Worm (Caenorhabditis elegans) whole organism, L3 larva: ENCODE measurements around the gene F01E11.20.
A peak's percentile ranks its signal among the peaks of the same experiment; 100 is the strongest.

Source experiments
- aly-2 ChIP-seq: fragments of 150-350 bp; optimal IDR thresholded peaks from 2 replicates; lab custom pipeline; 2014; ENCODE audit warnings: missing biosample characterization, missing genetic modification characterization
- ama-1 ChIP-seq: fragments of 150-350 bp; optimal IDR thresholded peaks from 2 replicates; lab custom pipeline; 2018
- ceh-16 ChIP-seq: sonication (generic microtip); optimal IDR thresholded peaks from 2 replicates; lab custom pipeline; 2017; ENCODE audit warnings: missing biosample characterization, missing genetic modification characterization
- ceh-82 ChIP-seq: fragments of 150-350 bp; optimal IDR thresholded peaks from 2 replicates; lab custom pipeline; 2014; ENCODE audit warnings: missing biosample characterization, missing genetic modification characterization
- ceh-9 ChIP-seq: sonication (generic microtip); optimal IDR thresholded peaks from 2 replicates; lab custom pipeline; 2018; ENCODE audit warnings: missing biosample characterization, missing genetic modification characterization
- daf-12 ChIP-seq: fragments of 150-350 bp; optimal IDR thresholded peaks from 2 replicates; lab custom pipeline; 2014; ENCODE audit warnings: missing biosample characterization, missing genetic modification reagents, missing genetic modification characterization
- egl-27 ChIP-seq: sonication (generic microtip); optimal IDR thresholded peaks from 4 replicates; lab custom pipeline; 2017; ENCODE audit warnings: missing biosample characterization, missing genetic modification reagents, missing genetic modification characterization
- egl-5 ChIP-seq: fragments of 150-350 bp; optimal IDR thresholded peaks from 2 replicates; lab custom pipeline; 2017; ENCODE audit warnings: missing biosample characterization, missing genetic modification reagents, missing genetic modification characterization, inconsistent platforms
- elt-1 ChIP-seq: fragments of 150-350 bp; optimal IDR thresholded peaks from 2 replicates; lab custom pipeline; 2014; ENCODE audit warnings: missing biosample characterization, missing genetic modification characterization
- elt-3 ChIP-seq, 3 experiments: fragments of 150-350 bp in 1 of 3; sonication (generic microtip) in 2 of 3; optimal IDR thresholded peaks; 2 replicates in 2 of 3; 4 replicates in 1 of 3; lab custom pipeline; 2014 to 2017; ENCODE audit warnings: missing biosample characterization in 3 of 3, missing genetic modification characterization in 3 of 3
- eor-1 ChIP-seq, 2 experiments: fragments of 150-350 bp; optimal IDR thresholded peaks; 2 replicates each; lab custom pipeline; 2014 to 2018; ENCODE audit warnings: missing biosample characterization in 2 of 2, missing genetic modification characterization in 2 of 2
- fkh-10 ChIP-seq: sonication (generic microtip); optimal IDR thresholded peaks from 2 replicates; lab custom pipeline; 2017; ENCODE audit warnings: missing biosample characterization, missing genetic modification reagents, missing genetic modification characterization
- fkh-2 ChIP-seq: fragments of 150-350 bp; optimal IDR thresholded peaks from 2 replicates; lab custom pipeline; 2014; ENCODE audit warnings: missing biosample characterization, missing genetic modification reagents, missing genetic modification characterization
- fos-1 ChIP-seq: fragments of 150-350 bp; optimal IDR thresholded peaks from 2 replicates; lab custom pipeline; 2014; ENCODE audit warnings: missing biosample characterization, missing genetic modification characterization
- hmg-11 ChIP-seq: sonication (generic microtip); optimal IDR thresholded peaks from 2 replicates; lab custom pipeline; 2016; ENCODE audit warnings: missing genetic modification characterization, missing compliant biosample characterization
- jun-1 ChIP-seq: fragments of 150-350 bp; optimal IDR thresholded peaks from 2 replicates; lab custom pipeline; 2014; ENCODE audit warnings: missing biosample characterization, missing genetic modification reagents, missing genetic modification characterization
- lin-15B ChIP-seq: fragments of 150-350 bp; optimal IDR thresholded peaks from 2 replicates; lab custom pipeline; 2014; ENCODE audit warnings: missing biosample characterization, missing genetic modification characterization
- lin-39 ChIP-seq: fragments of 150-350 bp; optimal IDR thresholded peaks from 2 replicates; lab custom pipeline; 2018; ENCODE audit warnings: missing biosample characterization, missing genetic modification reagents, missing genetic modification characterization
- lsy-12 ChIP-seq: sonication (generic microtip); optimal IDR thresholded peaks from 2 replicates; lab custom pipeline; 2016; ENCODE audit warnings: mild to moderate bottlenecking, missing genetic modification characterization, missing compliant biosample characterization
- mdl-1 ChIP-seq: fragments of 150-350 bp; optimal IDR thresholded peaks from 2 replicates; lab custom pipeline; 2014; ENCODE audit warnings: missing biosample characterization, missing genetic modification characterization
- mml-1 ChIP-seq: fragments of 150-350 bp; sonication (generic microtip); optimal IDR thresholded peaks from 3 replicates; lab custom pipeline; 2014; ENCODE audit warnings: missing biosample characterization, missing genetic modification characterization
- nfya-1 ChIP-seq: sonication (generic microtip); optimal IDR thresholded peaks from 2 replicates; lab custom pipeline; 2017; ENCODE audit warnings: missing genetic modification characterization, mild to moderate bottlenecking, missing compliant biosample characterization, antibody characterized with exemption, moderate library complexity; ENCODE audit not compliant: insufficient read depth
- nhr-12 ChIP-seq: fragments of 150-350 bp; optimal IDR thresholded peaks from 2 replicates; lab custom pipeline; 2014; ENCODE audit warnings: missing biosample characterization, missing genetic modification characterization
- nhr-43 ChIP-seq: sonication (generic microtip); optimal IDR thresholded peaks from 2 replicates; lab custom pipeline; 2016; ENCODE audit warnings: mild to moderate bottlenecking, missing genetic modification characterization, missing compliant biosample characterization; ENCODE audit not compliant: poor library complexity, severe bottlenecking
- nhr-67 ChIP-seq: fragments of 150-350 bp; optimal IDR thresholded peaks from 2 replicates; lab custom pipeline; 2014; ENCODE audit warnings: missing biosample characterization, missing genetic modification characterization
- nhr-76 ChIP-seq: fragments of 150-350 bp; sonication (generic microtip); optimal IDR thresholded peaks from 5 replicates; lab custom pipeline; 2014; ENCODE audit warnings: missing biosample characterization, missing genetic modification characterization
- nhr-77 ChIP-seq: fragments of 150-350 bp; optimal IDR thresholded peaks from 2 replicates; lab custom pipeline; 2014; ENCODE audit warnings: missing biosample characterization, missing genetic modification characterization
- pha-4 ChIP-seq: fragments of 150-350 bp; optimal IDR thresholded peaks from 2 replicates; lab custom pipeline; 2014; ENCODE audit warnings: missing biosample characterization, missing genetic modification reagents, missing genetic modification characterization
- pqm-1 ChIP-seq: fragments of 150-350 bp; optimal IDR thresholded peaks from 2 replicates; lab custom pipeline; 2017; ENCODE audit warnings: missing biosample characterization, missing genetic modification characterization, inconsistent platforms
- skn-1 ChIP-seq: fragments of 150-350 bp; optimal IDR thresholded peaks from 2 replicates; lab custom pipeline; 2014; ENCODE audit warnings: missing biosample characterization, missing genetic modification characterization
- snpc-4 ChIP-seq: fragments of 150-350 bp; optimal IDR thresholded peaks from 2 replicates; lab custom pipeline; 2014; ENCODE audit warnings: missing biosample characterization, missing genetic modification characterization
- unc-62 ChIP-seq: fragments of 150-350 bp; sonication (generic microtip); optimal IDR thresholded peaks from 4 replicates; lab custom pipeline; 2014; ENCODE audit warnings: missing biosample characterization, missing genetic modification reagents, missing genetic modification characterization
- zag-1 ChIP-seq: fragments of 150-350 bp; optimal IDR thresholded peaks from 2 replicates; lab custom pipeline; 2014; ENCODE audit warnings: missing biosample characterization, missing genetic modification characterization
- ztf-11 ChIP-seq: fragments of 150-350 bp; optimal IDR thresholded peaks from 2 replicates; lab custom pipeline; 2014; ENCODE audit warnings: missing biosample characterization, missing genetic modification characterization
- ztf-4 ChIP-seq: fragments of 150-350 bp; optimal IDR thresholded peaks from 2 replicates; lab custom pipeline; 2014; ENCODE audit warnings: missing biosample characterization, missing genetic modification characterization

F01E11.20 gene

DNA sequence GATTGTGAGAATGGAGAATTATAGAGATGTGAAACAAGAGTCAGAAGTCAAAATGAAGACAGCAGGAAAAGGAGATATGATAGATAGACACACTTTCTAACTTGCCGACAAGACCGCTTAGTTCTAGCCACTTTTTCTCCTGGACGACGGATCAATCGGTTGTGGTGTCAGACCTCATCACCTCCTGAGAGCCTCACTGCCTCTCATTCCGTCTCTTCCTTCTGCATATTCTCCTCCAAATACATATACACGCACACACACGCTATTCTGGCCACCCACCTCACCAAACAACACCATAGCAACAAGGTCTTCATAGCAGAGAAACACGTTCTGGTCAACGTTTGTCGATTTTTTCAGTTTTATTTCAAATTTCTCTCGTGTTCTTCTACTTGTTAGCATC, 29.3 kb downstream of the F01E11.20 start, which contains the start of gene F01E11.3:
Gene F01E11.3 (plus strand): TSS at position 301 of the 400 bp plus-strand sequence.
- no peak for TF ChIP-seq ztf-4 (tag; lab: Kevin White, UChicago)
- no peak for TF ChIP-seq elt-1 (tag; lab: Kevin White, UChicago)
- no peak for TF ChIP-seq jun-1 (tag; lab: Kevin White, UChicago)
- TF ChIP-seq nhr-43 (tag; lab: Kevin White, UChicago): no peak

DNA sequence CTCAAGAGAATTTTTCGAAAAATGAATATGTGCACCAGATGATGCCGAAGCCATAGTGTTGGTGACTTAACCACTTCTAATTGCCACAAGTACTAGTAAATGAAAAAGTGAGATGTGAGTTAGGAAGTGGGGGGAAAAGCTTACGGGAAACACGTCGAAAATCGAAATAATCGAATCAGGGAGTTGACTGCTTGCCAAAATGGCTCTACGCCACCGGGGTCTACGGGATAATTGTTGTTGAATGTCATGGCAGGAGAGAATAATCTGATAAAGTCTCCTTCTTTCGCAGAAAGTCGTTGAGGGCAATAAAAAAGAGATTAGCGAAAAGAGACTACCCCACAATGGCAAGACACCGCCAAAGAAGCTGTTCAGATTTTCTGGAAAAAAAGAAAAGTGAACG, 32.5 kb downstream of the F01E11.20 start:
- TF ChIP-seq lin-15B (no peak), ztf-11 (no peak), fkh-10 (GFP tag; lab: Kevin White, UChicago) (no peak), mdl-1 (tag; lab: Kevin White, UChicago) (no peak), unc-62 (no peak), zag-1 (no peak), nhr-76 (tag; lab: Kevin White, UChicago) (no peak), egl-5 (tag; lab: Kevin White, UChicago) (no peak), hmg-11 (tag; lab: Kevin White, UChicago) (no peak), elt-3 (tag; optimal IDR thresholded peaks at IDR 0.05; lab: Kevin White, UChicago) (no peak)

DNA sequence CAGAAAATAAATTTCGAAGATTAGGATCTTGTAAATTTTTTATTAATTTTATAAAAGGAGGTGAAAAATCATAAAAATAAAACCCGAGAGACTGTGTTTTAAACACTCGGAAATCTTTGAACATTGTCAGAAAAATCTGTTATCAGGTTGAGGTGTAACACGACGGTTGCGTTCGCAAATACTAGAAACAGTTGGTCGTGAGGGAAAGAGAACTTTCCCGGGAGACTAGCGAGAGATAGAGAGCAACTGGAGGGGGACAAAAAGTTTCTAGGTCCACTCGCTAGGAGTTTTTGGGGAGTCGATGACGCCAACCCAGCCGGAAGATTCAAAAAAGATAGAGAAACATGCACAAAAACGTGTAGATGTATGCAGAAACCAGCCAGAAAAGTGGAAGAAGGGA, 34.0 kb downstream of the F01E11.20 start:
- TF ChIP-seq nhr-12 (tag; lab: Kevin White, UChicago) (no peak), nfya-1 (tag; lab: Kevin White, UChicago) (peak; percentile 5)

DNA sequence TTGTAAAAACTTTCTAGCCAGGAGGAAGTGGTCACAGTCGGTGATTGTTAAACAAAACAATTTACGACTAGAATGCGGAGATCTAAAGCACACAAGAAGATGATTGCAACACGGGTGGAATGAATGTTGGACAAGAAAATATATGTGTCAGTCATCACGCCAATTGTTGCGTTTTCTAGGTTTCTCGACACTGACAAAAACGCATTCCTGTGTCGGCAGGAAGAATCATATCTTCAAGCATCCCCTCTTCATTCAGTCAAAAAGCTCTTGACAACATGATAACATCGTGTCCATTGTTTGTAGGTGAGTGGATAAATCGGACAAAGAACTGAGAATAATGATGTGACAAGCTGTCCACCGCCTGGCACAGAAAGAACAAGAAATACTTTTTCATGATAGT, 36.8 kb downstream of the F01E11.20 start:
- TF ChIP-seq lsy-12: no peak
- TF ChIP-seq egl-5 (tag; lab: Kevin White, UChicago): peak; percentile 49

DNA sequence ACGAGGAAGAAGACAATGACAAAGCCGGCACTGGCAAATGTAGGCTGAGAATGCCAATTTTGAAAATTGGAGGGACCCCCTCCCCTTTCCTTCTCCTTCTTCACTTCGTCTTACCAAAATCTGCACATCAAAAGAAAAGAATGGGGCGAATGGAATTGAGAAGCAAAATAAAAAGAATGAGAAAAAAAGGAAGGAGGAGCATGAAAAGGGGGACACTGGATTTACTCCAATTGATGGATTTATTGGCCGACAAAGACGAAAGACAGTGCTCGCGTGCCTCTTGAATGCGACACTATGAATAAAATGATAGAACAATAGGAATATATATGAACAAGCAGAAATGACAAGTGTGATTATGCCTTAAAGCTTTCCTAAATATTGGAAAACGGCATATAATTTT, 37.4 kb downstream of the F01E11.20 start:
- TF ChIP-seq egl-27: no peak
- TF ChIP-seq lin-39 (tag; lab: Kevin White, UChicago): peak; percentile 5
- TF ChIP-seq aly-2 (tag; lab: Kevin White, UChicago): no peak
- TF ChIP-seq pha-4 (tag; lab: Kevin White, UChicago): no peak
- no peak for TF ChIP-seq ztf-11
- TF ChIP-seq zag-1: no peak

DNA sequence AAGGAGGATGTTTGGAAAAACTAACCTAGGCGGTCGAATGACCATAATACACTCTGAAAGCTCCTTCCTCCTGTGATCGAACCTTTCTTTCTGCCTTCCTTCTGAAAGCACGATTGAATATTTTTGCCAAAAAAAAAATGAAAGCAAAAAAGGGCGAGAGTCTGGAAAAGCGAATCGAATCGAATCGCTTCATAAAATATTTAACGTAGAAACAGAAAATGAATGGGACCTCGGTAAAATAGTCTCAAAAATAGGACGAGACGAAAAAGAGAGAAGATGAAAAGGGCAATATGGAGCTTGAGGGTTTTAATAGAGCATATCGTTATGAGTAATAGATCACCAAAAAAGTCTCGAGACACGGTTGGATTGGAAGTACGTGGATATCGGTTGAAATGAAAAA, 40.0 kb downstream of the F01E11.20 start, which contains the start of gene inx-1:
Gene inx-1 (minus strand): TSS at position 101 of the 400 bp plus-strand sequence.
- TF ChIP-seq fos-1 (tag; lab: Kevin White, UChicago) (no peak), nhr-67 (tag; lab: Kevin White, UChicago) (no peak), nhr-43 (tag; lab: Kevin White, UChicago) (no peak), mml-1 (no peak), snpc-4 (no peak), jun-1 (tag; lab: Kevin White, UChicago) (no peak), ztf-4 (tag; lab: Kevin White, UChicago) (no peak), eor-1 (tag; optimal IDR thresholded peaks at IDR 0.05; lab: Kevin White, UChicago) (no peak), fkh-2 (no peak), hmg-11 (tag; lab: Kevin White, UChicago) (no peak), nfya-1 (tag; lab: Kevin White, UChicago) (no peak)

DNA sequence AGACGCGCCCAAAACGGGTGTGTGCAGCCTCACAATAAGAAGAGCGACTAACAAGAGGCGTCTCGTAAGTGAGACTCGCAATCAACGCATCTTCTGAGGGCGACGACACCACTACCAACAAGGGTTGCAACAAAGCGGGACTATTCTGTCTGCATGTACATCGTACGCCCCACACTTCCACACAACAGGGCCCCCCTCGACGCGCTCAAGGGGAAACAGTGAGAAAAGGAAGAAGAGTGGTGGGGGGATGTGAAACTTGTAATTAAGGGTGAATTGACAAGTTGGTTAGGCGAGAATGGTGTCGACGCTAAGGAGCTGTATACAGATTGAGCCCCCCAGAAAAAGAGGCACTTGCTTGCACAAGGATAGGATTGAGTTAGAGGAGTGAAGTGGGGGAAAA, 43.0 kb downstream of the F01E11.20 start:
- TF ChIP-seq mml-1 (no peak), zag-1 (no peak), nhr-77 (tag; lab: Kevin White, UChicago) (no peak), ceh-9 (no peak), daf-12 (tag; lab: Kevin White, UChicago) (no peak), ama-1 (no peak), elt-3 (tag; optimal IDR thresholded peaks at IDR 0.05; lab: Kevin White, UChicago) (no peak), ceh-82 (tag; lab: Kevin White, UChicago) (no peak), pqm-1 (no peak), hmg-11 (tag; lab: Kevin White, UChicago) (no peak), fkh-10 (GFP tag; lab: Kevin White, UChicago) (no peak), jun-1 (tag; lab: Kevin White, UChicago) (no peak), aly-2 (tag; lab: Kevin White, UChicago) (no peak), lin-15B (no peak), ceh-16 (no peak), nhr-43 (tag; lab: Kevin White, UChicago) (no peak), skn-1 (tag; lab: Kevin White, UChicago) (no peak), mdl-1 (tag; lab: Kevin White, UChicago) (no peak), egl-27 (no peak)
- TF ChIP-seq, all 47 proteins: peak for 0
